Worm (Caenorhabditis elegans): ENCODE data around the gene ZK669.2.

Gene ZK669.2

ce11 chrII:7935622-7936021 lies 2.4 kb downstream of the ZK669.2 start:
- no peak for TF ChIP-seq pha-4 (tag; optimal IDR thresholded peaks at IDR 0.05)
- TF ChIP-seq zag-1 (tag; optimal IDR thresholded peaks at IDR 0.05) = no peak
- TF ChIP-seq pqm-1 (tag; optimal IDR thresholded peaks at IDR 0.05) = no peak
- no peak for TF ChIP-seq sea-2 (GFP tag; optimal IDR thresholded peaks at IDR 0.05)
- TF ChIP-seq nhr-237 (tag; optimal IDR thresholded peaks at IDR 0.05) = no peak

- peak; percentile 75 for TF ChIP-seq nhr-25 (tag; optimal IDR thresholded peaks at IDR 0.05)
- no peak for TF ChIP-seq fos-1 (tag; optimal IDR thresholded peaks at IDR 0.05)
- peak; percentile 25 for TF ChIP-seq elt-1 (tag; optimal IDR thresholded peaks at IDR 0.05)
Observed at ce11 chrII:7930671-7931070, 7.3 kb downstream of the ZK669.2 start.

ce11 chrII:7928600-7928999 lies 9.4 kb downstream of the ZK669.2 start, which contains the start of gene spv-1:
Gene spv-1 (minus strand): TSS chrII:7928700.
- TF ChIP-seq sea-2 (GFP tag; optimal IDR thresholded peaks at IDR 0.05) (no peak), R02D3.7 (tag; optimal IDR thresholded peaks at IDR 0.05) (no peak), nfya-1 (tag; optimal IDR thresholded peaks at IDR 0.05; ENCODE audit: insufficient read depth) (no peak), lin-39 (tag; optimal IDR thresholded peaks at IDR 0.05) (no peak), egl-5 (tag; optimal IDR thresholded peaks at IDR 0.05) (no peak), egl-27 (tag; optimal IDR thresholded peaks at IDR 0.05) (no peak), ZK546.5 (tag; optimal IDR thresholded peaks at IDR 0.05) (no peak), zag-1 (tag; optimal IDR thresholded peaks at IDR 0.05) (no peak), pqm-1 (tag; optimal IDR thresholded peaks at IDR 0.05) (no peak), nhr-25 (tag; optimal IDR thresholded peaks at IDR 0.05) (no peak), jun-1 (tag; optimal IDR thresholded peaks at IDR 0.05) (no peak), unc-39 (tag; optimal IDR thresholded peaks at IDR 0.05) (no peak), ceh-16 (tag; optimal IDR thresholded peaks at IDR 0.05) (no peak), nhr-76 (tag; optimal IDR thresholded peaks at IDR 0.05) (no peak)

ce11 chrII:7921155-7921554 lies 16.8 kb downstream of the ZK669.2 start:
- TF ChIP-seq egl-27 (tag; optimal IDR thresholded peaks at IDR 0.05) (no peak), fkh-10 (GFP tag; optimal IDR thresholded peaks at IDR 0.05) (peak; percentile 76)

ce11 chrII:7920178-7920577 lies 17.8 kb downstream of the ZK669.2 start:
- TF ChIP-seq fkh-10 (GFP tag; optimal IDR thresholded peaks at IDR 0.05) = peak; percentile 93
- no peak for TF ChIP-seq ztf-11 (tag; optimal IDR thresholded peaks at IDR 0.05)
- no peak for TF ChIP-seq nhr-77 (tag; optimal IDR thresholded peaks at IDR 0.05)
- no peak for TF ChIP-seq fos-1 (tag; optimal IDR thresholded peaks at IDR 0.05)

ce11 chrII:7911015-7911414 lies 27.0 kb downstream of the ZK669.2 start, which contains the start of gene ZK675.4:
Gene ZK675.4 (plus strand): TSS chrII:7911315.
- no peak for TF ChIP-seq ztf-11 (tag; optimal IDR thresholded peaks at IDR 0.05)

- no peak for TF ChIP-seq lsy-12 (tag; optimal IDR thresholded peaks at IDR 0.05)
- peak; percentile 9 for TF ChIP-seq nfya-1 (tag; optimal IDR thresholded peaks at IDR 0.05; ENCODE audit: insufficient read depth)
Observed at ce11 chrII:7907539-7907997, 30.4 kb downstream of the ZK669.2 start, which contains the start of gene best-23. Gene best-23 (minus strand): TSS chrII:7907589.

- TF ChIP-seq nhr-77 (tag; optimal IDR thresholded peaks at IDR 0.05) = no peak
- TF ChIP-seq egl-27 (tag; optimal IDR thresholded peaks at IDR 0.05) = no peak
- TF ChIP-seq lin-15B (tag; optimal IDR thresholded peaks at IDR 0.05) = no peak
- no peak for TF ChIP-seq pha-4 (tag; optimal IDR thresholded peaks at IDR 0.05)
- no peak for TF ChIP-seq eor-1 (tag; optimal IDR thresholded peaks at IDR 0.05)
- no peak for TF ChIP-seq ceh-9 (tag; optimal IDR thresholded peaks at IDR 0.05)
- TF ChIP-seq nhr-25 (tag; optimal IDR thresholded peaks at IDR 0.05) = no peak
- TF ChIP-seq ceh-16 (tag; optimal IDR thresholded peaks at IDR 0.05) = no peak
- no peak for TF ChIP-seq ztf-4 (tag; optimal IDR thresholded peaks at IDR 0.05)
- TF ChIP-seq daf-12 (tag; optimal IDR thresholded peaks at IDR 0.05) = no peak
- TF ChIP-seq hmg-11 (tag; optimal IDR thresholded peaks at IDR 0.05) = no peak
- TF ChIP-seq jun-1 (tag; optimal IDR thresholded peaks at IDR 0.05) = no peak
- TF ChIP-seq pqm-1 (tag; optimal IDR thresholded peaks at IDR 0.05) = no peak
- no peak for TF ChIP-seq aly-2 (tag; optimal IDR thresholded peaks at IDR 0.05)
- no peak for TF ChIP-seq nhr-12 (tag; optimal IDR thresholded peaks at IDR 0.05)
Observed at ce11 chrII:7901990-7902389, 36.0 kb downstream of the ZK669.2 start.

Data from whole organism, L3 larva.